Worm (Caenorhabditis elegans) whole organism, L2 larva: Measurements from ENCODE around the gene R10F2.5.

Source experiments
- C34F6.9 ChIP-seq: fragments of 150-350 bp; optimal IDR thresholded peaks from 2 replicates; lab custom pipeline; 2014; ENCODE audit warnings: missing biosample characterization, missing genetic modification characterization
- F13H6.1 ChIP-seq: sonication (generic microtip); optimal IDR thresholded peaks from 2 replicates; lab custom pipeline; 2016; ENCODE audit warnings: missing genetic modification characterization, missing compliant biosample characterization
- R02D3.7 ChIP-seq: fragments of 150-350 bp; optimal IDR thresholded peaks from 2 replicates; lab custom pipeline; 2014; ENCODE audit warnings: missing biosample characterization, missing genetic modification characterization
- Y55F3AM.14 ChIP-seq: fragments of 200-800 bp; sonication (Bioruptor generic); optimal IDR thresholded peaks from 2 replicates; lab custom pipeline; 2018; ENCODE audit warnings: mild to moderate bottlenecking, missing genetic modification characterization, missing compliant biosample characterization
- ZK546.5 ChIP-seq: sonication (generic microtip); optimal IDR thresholded peaks from 2 replicates; lab custom pipeline; 2017; ENCODE audit warnings: missing biosample characterization, missing genetic modification characterization
- aly-2 ChIP-seq: fragments of 150-350 bp; optimal IDR thresholded peaks from 2 replicates; lab custom pipeline; 2014; ENCODE audit warnings: missing biosample characterization, missing genetic modification characterization
- ama-1 ChIP-seq: fragments of 150-350 bp; optimal IDR thresholded peaks from 2 replicates; lab custom pipeline; 2018; ENCODE audit warnings: inconsistent platforms
- blmp-1 ChIP-seq: sonication (generic microtip); optimal IDR thresholded peaks from 2 replicates; lab custom pipeline; 2017; ENCODE audit warnings: missing genetic modification characterization, mild to moderate bottlenecking, missing compliant biosample characterization, antibody characterized with exemption, moderate library complexity; ENCODE audit not compliant: insufficient read depth
- ceh-16 ChIP-seq: fragments of 150-350 bp; optimal IDR thresholded peaks from 2 replicates; lab custom pipeline; 2014; ENCODE audit warnings: missing biosample characterization, missing genetic modification characterization
- crh-2 ChIP-seq: sonication (generic microtip); optimal IDR thresholded peaks from 2 replicates; lab custom pipeline; 2017; ENCODE audit warnings: missing biosample characterization, missing genetic modification characterization
- dmd-4 ChIP-seq: sonication (generic microtip); optimal IDR thresholded peaks from 2 replicates; lab custom pipeline; 2017; ENCODE audit warnings: missing biosample characterization, missing genetic modification characterization
- elt-1 ChIP-seq: fragments of 150-350 bp; optimal IDR thresholded peaks from 2 replicates; lab custom pipeline; 2014; ENCODE audit warnings: missing biosample characterization, missing genetic modification characterization
- elt-3 ChIP-seq: sonication (generic microtip); optimal IDR thresholded peaks from 2 replicates; lab custom pipeline; 2017; ENCODE audit warnings: missing biosample characterization, missing genetic modification characterization
- gmeb-1 ChIP-seq: fragments of 150-350 bp; optimal IDR thresholded peaks from 2 replicates; lab custom pipeline; 2014; ENCODE audit warnings: missing biosample characterization, missing genetic modification characterization
- lin-11 ChIP-seq: fragments of 150-350 bp; sonication (generic microtip); optimal IDR thresholded peaks from 2 replicates; lab custom pipeline; 2014; ENCODE audit warnings: missing biosample characterization, missing genetic modification characterization, inconsistent platforms, mixed read lengths
- lin-13 ChIP-seq: fragments of 150-350 bp; optimal IDR thresholded peaks from 2 replicates; lab custom pipeline; 2014; ENCODE audit warnings: missing biosample characterization, missing genetic modification reagents, missing genetic modification characterization
- lin-39 ChIP-seq: fragments of 150-350 bp; optimal IDR thresholded peaks from 2 replicates; lab custom pipeline; 2014; ENCODE audit warnings: missing biosample characterization, missing genetic modification reagents, missing genetic modification characterization
- lsy-2 ChIP-seq, 2 experiments: fragments of 150-350 bp in 1 of 2; sonication (generic microtip) in 1 of 2; optimal IDR thresholded peaks; 2 replicates each; lab custom pipeline; 2014 to 2017; ENCODE audit warnings: missing biosample characterization in 2 of 2, missing genetic modification characterization in 2 of 2
- mab-5 ChIP-seq: fragments of 150-350 bp; optimal IDR thresholded peaks from 2 replicates; lab custom pipeline; 2014; ENCODE audit warnings: missing biosample characterization, missing genetic modification characterization
- mdl-1 ChIP-seq, 2 experiments: fragments of 150-350 bp in 1 of 2; sonication (generic microtip) in 1 of 2; optimal IDR thresholded peaks; 2 replicates each; lab custom pipeline; 2017; ENCODE audit warnings: missing biosample characterization in 2 of 2, missing genetic modification characterization in 2 of 2
- nhr-10 ChIP-seq: sonication (generic microtip); optimal IDR thresholded peaks from 2 replicates; lab custom pipeline; 2017; ENCODE audit warnings: missing biosample characterization, missing genetic modification characterization
- nhr-12 ChIP-seq: fragments of 150-350 bp; optimal IDR thresholded peaks from 2 replicates; lab custom pipeline; 2014; ENCODE audit warnings: missing biosample characterization, missing genetic modification characterization
- nhr-129 ChIP-seq: fragments of 150-350 bp; optimal IDR thresholded peaks from 2 replicates; lab custom pipeline; 2014; ENCODE audit warnings: missing biosample characterization, missing genetic modification characterization
- nhr-23 ChIP-seq: fragments of 150-350 bp; optimal IDR thresholded peaks from 2 replicates; lab custom pipeline; 2014; ENCODE audit warnings: missing biosample characterization, missing genetic modification reagents, missing genetic modification characterization
- nhr-237 ChIP-seq: fragments of 150-350 bp; optimal IDR thresholded peaks from 2 replicates; lab custom pipeline; 2014; ENCODE audit warnings: missing biosample characterization, missing genetic modification characterization
- nhr-25 ChIP-seq: fragments of 150-350 bp; sonication (generic microtip); optimal IDR thresholded peaks from 3 replicates; lab custom pipeline; 2014; ENCODE audit warnings: missing biosample characterization, missing genetic modification characterization
- peb-1 ChIP-seq: fragments of 150-350 bp; optimal IDR thresholded peaks from 2 replicates; lab custom pipeline; 2014; ENCODE audit warnings: missing biosample characterization, missing genetic modification characterization
- sem-4 ChIP-seq: fragments of 150-350 bp; optimal IDR thresholded peaks from 2 replicates; lab custom pipeline; 2014; ENCODE audit warnings: missing biosample characterization, missing genetic modification reagents, missing genetic modification characterization
- skn-1 ChIP-seq: sonication (generic microtip); optimal IDR thresholded peaks from 2 replicates; lab custom pipeline; 2017; ENCODE audit warnings: missing biosample characterization, missing genetic modification characterization
- snpc-4 ChIP-seq: fragments of 150-350 bp; optimal IDR thresholded peaks from 2 replicates; lab custom pipeline; 2014; ENCODE audit warnings: missing biosample characterization, missing genetic modification characterization
- unc-39 ChIP-seq: fragments of 150-350 bp; optimal IDR thresholded peaks from 2 replicates; lab custom pipeline; 2014; ENCODE audit warnings: missing biosample characterization, missing genetic modification characterization
- unc-62 ChIP-seq: fragments of 150-350 bp; optimal IDR thresholded peaks from 2 replicates; lab custom pipeline; 2014; ENCODE audit warnings: missing biosample characterization, missing genetic modification reagents, missing genetic modification characterization
- zag-1 ChIP-seq: fragments of 150-350 bp; optimal IDR thresholded peaks from 2 replicates; lab custom pipeline; 2014; ENCODE audit warnings: missing biosample characterization, missing genetic modification characterization
- ztf-1 ChIP-seq: fragments of 200-800 bp; sonication (Bioruptor generic); conservative IDR thresholded peaks from 2 replicates; pipeline ENCODE4 v1.3.6; 2022; ENCODE audit warnings: missing genetic modification characterization, missing compliant biosample characterization
- ztf-11 ChIP-seq: sonication (generic microtip); optimal IDR thresholded peaks from 2 replicates; lab custom pipeline; 2017; ENCODE audit warnings: missing biosample characterization, missing genetic modification characterization

The R10F2.5 gene

DNA sequence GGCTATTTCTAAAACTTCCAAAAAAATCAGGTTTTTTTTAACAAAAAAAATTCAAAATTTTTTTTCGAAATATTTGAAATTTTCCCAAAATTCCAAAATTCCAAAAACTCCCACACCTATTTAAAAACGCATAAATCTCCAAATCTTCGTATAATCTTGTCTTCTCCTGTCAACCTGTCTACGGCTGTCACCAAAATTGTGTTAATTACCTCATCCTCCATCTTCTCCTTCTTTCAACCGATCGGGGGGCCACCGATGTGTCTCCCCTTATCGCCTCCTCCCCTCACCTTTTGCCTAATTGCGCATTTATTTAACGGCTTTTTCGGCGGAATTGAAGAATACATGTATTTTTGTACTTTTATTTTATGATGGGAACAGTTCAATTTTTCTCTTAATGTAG, 15.7 kb downstream of the R10F2.5 start:
- TF ChIP-seq ceh-16 (tag; lab: Kevin White, UChicago) (peak; percentile 27), elt-1 (tag; lab: Kevin White, UChicago) (no peak), sem-4 (peak; percentile 14), zag-1 (no peak)

DNA sequence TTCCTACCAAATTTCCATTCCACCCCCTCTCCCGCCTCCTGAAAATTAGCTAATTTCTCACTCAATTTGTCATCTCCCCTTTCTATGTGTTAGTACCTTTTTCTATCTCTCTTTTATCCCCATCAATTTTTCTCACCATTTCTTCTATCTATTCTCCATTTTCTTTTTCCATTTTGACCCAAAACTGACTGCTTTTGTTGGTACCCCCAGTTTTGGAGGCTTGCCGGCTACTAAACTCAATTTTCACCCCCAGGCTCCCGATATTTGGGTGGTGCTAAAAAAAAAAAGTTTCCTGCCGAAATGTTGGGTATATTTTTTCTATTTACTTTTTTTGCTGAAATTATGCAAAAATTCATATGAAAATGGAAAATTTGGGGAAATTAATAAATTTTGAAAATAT, 16.7 kb downstream of the R10F2.5 start:
- TF ChIP-seq ztf-11 (no peak), R02D3.7 (tag; lab: Kevin White, UChicago) (no peak), dmd-4 (no peak), nhr-237 (tag; lab: Kevin White, UChicago) (no peak), lin-13 (GFP tag; lab: Kevin White, UChicago) (no peak), ama-1 (lab: Kevin White, UChicago) (no peak), C34F6.9 (tag; lab: Kevin White, UChicago) (no peak), sem-4 (no peak), F13H6.1 (tag; lab: Kevin White, UChicago) (no peak)

DNA sequence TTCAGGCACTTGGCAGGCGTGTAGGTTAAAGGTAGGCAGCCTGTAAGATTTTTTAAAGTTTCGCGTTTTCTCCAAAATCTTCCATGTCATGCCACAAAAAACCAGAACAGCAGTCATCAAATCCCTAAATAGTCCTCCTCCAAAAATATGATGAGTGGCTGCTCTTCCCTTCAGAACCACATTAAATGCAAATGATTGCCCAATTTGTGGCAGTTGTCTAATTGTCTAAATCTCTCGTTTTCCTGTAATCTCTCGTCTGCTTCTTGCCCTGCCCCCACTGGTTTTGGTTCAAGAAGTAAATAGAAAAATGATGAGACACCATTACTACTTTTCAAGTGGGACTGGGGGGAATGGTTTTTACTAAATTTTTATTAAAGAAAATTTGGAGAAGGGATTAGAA, 20.4 kb downstream of the R10F2.5 start:
- TF ChIP-seq ZK546.5 (tag; lab: Kevin White, UChicago) (no peak), nhr-23 (tag; lab: Kevin White, UChicago) (no peak), unc-62 (GFP tag; lab: Kevin White, UChicago) (no peak), C34F6.9 (tag; lab: Kevin White, UChicago) (no peak), crh-2 (no peak), mab-5 (tag; lab: Kevin White, UChicago) (no peak), blmp-1 (tag; lab: Kevin White, UChicago) (no peak), gmeb-1 (tag; lab: Kevin White, UChicago) (no peak), snpc-4 (no peak), lin-13 (GFP tag; lab: Kevin White, UChicago) (no peak), Y55F3AM.14 (GFP tag; lab: Kevin White, UChicago) (no peak)

DNA sequence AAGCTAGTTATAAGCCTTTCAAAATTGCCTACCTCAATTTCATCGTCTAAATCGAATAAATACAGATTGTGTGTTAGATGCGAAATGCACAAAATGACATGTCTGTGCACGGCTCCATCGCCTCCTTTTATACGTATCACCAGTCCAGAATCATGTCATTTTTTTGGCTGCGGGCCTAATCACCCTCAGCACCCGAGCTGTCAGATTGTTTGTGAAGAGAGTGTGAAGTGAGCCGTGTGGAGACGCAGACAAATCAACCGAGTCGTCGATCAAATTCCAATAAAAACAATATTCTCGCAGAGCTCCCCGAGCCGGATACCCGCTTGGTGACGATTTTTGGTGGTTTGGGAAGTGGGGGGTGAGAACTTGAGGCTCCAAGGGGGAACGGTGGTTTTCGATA, 23.4 kb downstream of the R10F2.5 start, which contains the start of gene idpa-1:
Gene idpa-1 (minus strand): TSS at position 101 of the 400 bp plus-strand sequence.
- no peak for TF ChIP-seq nhr-23 (tag; lab: Kevin White, UChicago)
- TF ChIP-seq sem-4: no peak
- TF ChIP-seq gmeb-1 (tag; lab: Kevin White, UChicago): no peak
- no peak for TF ChIP-seq elt-3 (tag; lab: Kevin White, UChicago)
- TF ChIP-seq mdl-1 (tag; optimal IDR thresholded peaks at IDR 0.05; lab: Kevin White, UChicago): no peak
- TF ChIP-seq blmp-1 (tag; lab: Kevin White, UChicago): no peak

DNA sequence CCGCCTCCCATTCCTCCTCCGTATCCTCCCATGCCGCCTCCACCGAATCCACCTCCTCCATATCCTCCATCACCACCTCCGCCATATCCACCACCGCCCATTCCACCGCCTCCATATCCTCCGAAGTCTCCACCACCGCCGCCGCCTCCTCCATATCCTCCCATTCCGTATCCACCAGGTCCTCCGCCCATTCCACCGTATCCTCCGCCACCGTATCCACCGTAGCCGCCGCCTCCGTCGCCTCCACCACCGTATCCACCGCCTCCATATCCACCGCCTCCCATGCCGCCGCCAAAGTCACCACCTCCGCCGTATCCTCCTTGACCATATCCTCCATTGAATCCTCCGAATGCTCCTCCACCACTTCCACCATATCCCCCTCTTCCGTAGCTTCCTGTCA, 24.9 kb downstream of the R10F2.5 start:
- TF ChIP-seq lin-11 (tag; lab: Kevin White, UChicago): no peak
- no peak for TF ChIP-seq elt-1 (tag; lab: Kevin White, UChicago)
- no peak for TF ChIP-seq lin-39
- TF ChIP-seq nhr-10: no peak
- TF ChIP-seq unc-39 (tag; lab: Kevin White, UChicago): no peak
- no peak for TF ChIP-seq Y55F3AM.14 (GFP tag; lab: Kevin White, UChicago)
- no peak for TF ChIP-seq sem-4
- no peak for TF ChIP-seq gmeb-1 (tag; lab: Kevin White, UChicago)
- no peak for TF ChIP-seq aly-2 (tag; lab: Kevin White, UChicago)
- TF ChIP-seq ztf-1 (GFP tag; lab: Robert Waterston, UW): no peak
- TF ChIP-seq crh-2: no peak
- TF ChIP-seq nhr-129 (tag; lab: Kevin White, UChicago): no peak
- TF ChIP-seq nhr-25 (tag; lab: Kevin White, UChicago): no peak
- no peak for TF ChIP-seq nhr-237 (tag; lab: Kevin White, UChicago)
- TF ChIP-seq nhr-12 (tag; lab: Kevin White, UChicago): no peak
- TF ChIP-seq zag-1: no peak
- no peak for TF ChIP-seq lsy-2 (tag; optimal IDR thresholded peaks at IDR 0.05; lab: Kevin White, UChicago)
- no peak for TF ChIP-seq peb-1 (tag; lab: Kevin White, UChicago)
- TF ChIP-seq lin-13 (GFP tag; lab: Kevin White, UChicago): no peak
- TF ChIP-seq skn-1 (tag; lab: Kevin White, UChicago): no peak
- TF ChIP-seq, all 48 proteins: peak for 0
